Worm (Caenorhabditis elegans) whole organism, mixed stage, embryonic: Measurements from ENCODE around the gene him-3.
A peak's percentile ranks its signal among the peaks of the same experiment; 100 is the strongest.

Source experiments
- M03D4.4 ChIP-seq: sonication (generic microtip); optimal IDR thresholded peaks from 2 replicates; lab custom pipeline; 2017; ENCODE audit warnings: mild to moderate bottlenecking, missing genetic modification characterization, missing compliant biosample characterization
- blmp-1 ChIP-seq: fragments of 150-350 bp; optimal IDR thresholded peaks from 2 replicates; lab custom pipeline; 2014; ENCODE audit warnings: missing biosample characterization, missing genetic modification characterization
- ceh-39 ChIP-seq: fragments of 150-350 bp; optimal IDR thresholded peaks from 2 replicates; lab custom pipeline; 2014; ENCODE audit warnings: missing biosample characterization, missing genetic modification characterization
- ceh-43 ChIP-seq: fragments of 200-800 bp; sonication (Bioruptor generic); optimal IDR thresholded peaks from 2 replicates; lab custom pipeline; 2018; ENCODE audit warnings: mild to moderate bottlenecking, missing genetic modification characterization, moderate library complexity, missing compliant biosample characterization
- ceh-83 ChIP-seq: fragments of 200-800 bp; sonication (Bioruptor generic); optimal IDR thresholded peaks from 2 replicates; lab custom pipeline; 2018; ENCODE audit warnings: mild to moderate bottlenecking, missing genetic modification characterization, missing compliant biosample characterization
- ces-1 ChIP-seq: fragments of 150-350 bp; optimal IDR thresholded peaks from 2 replicates; lab custom pipeline; 2014; ENCODE audit warnings: missing biosample characterization, missing genetic modification reagents, missing genetic modification characterization
- drap-1 ChIP-seq: fragments of 200-800 bp; sonication (Bioruptor generic); optimal IDR thresholded peaks from 3 replicates; lab custom pipeline; 2018; ENCODE audit warnings: mild to moderate bottlenecking, missing genetic modification characterization, missing compliant biosample characterization
- elt-1 ChIP-seq: sonication (generic microtip); optimal IDR thresholded peaks from 2 replicates; lab custom pipeline; 2017; ENCODE audit warnings: missing genetic modification characterization, mild to moderate bottlenecking, missing compliant biosample characterization, antibody characterized with exemption, moderate library complexity, borderline replicate concordance; ENCODE audit not compliant: insufficient read depth
- elt-3 ChIP-seq: fragments of 150-350 bp; optimal IDR thresholded peaks from 2 replicates; lab custom pipeline; 2014; ENCODE audit warnings: missing biosample characterization, missing genetic modification characterization
- flh-1 ChIP-seq: fragments of 200-800 bp; sonication (Bioruptor generic); optimal IDR thresholded peaks from 2 replicates; lab custom pipeline; 2018; ENCODE audit warnings: mild to moderate bottlenecking, missing genetic modification characterization, moderate library complexity, missing compliant biosample characterization
- ham-2 ChIP-seq: fragments of 200-800 bp; sonication (Bioruptor generic); optimal IDR thresholded peaks from 2 replicates; lab custom pipeline; 2018; ENCODE audit warnings: mild to moderate bottlenecking, missing genetic modification characterization, missing compliant biosample characterization
- lin-13 ChIP-seq: fragments of 150-350 bp; optimal IDR thresholded peaks from 2 replicates; lab custom pipeline; 2014; ENCODE audit warnings: missing biosample characterization, missing genetic modification characterization
- lin-32 ChIP-seq: fragments of 200-800 bp; sonication (Bioruptor generic); optimal IDR thresholded peaks from 2 replicates; lab custom pipeline; 2018; ENCODE audit warnings: mild to moderate bottlenecking, missing genetic modification characterization, missing compliant biosample characterization
- lsy-2 ChIP-seq: fragments of 150-350 bp; optimal IDR thresholded peaks from 2 replicates; lab custom pipeline; 2014; ENCODE audit warnings: missing biosample characterization, missing genetic modification characterization
- mab-5 ChIP-seq: fragments of 150-350 bp; optimal IDR thresholded peaks from 2 replicates; lab custom pipeline; 2014; ENCODE audit warnings: missing biosample characterization, missing genetic modification characterization
- mep-1 ChIP-seq: fragments of 150-350 bp; optimal IDR thresholded peaks from 2 replicates; lab custom pipeline; 2017; ENCODE audit warnings: missing biosample characterization, missing genetic modification reagents, missing genetic modification characterization, inconsistent platforms
- mls-2 ChIP-seq: sonication (generic microtip); optimal IDR thresholded peaks from 2 replicates; lab custom pipeline; 2016; ENCODE audit warnings: mild to moderate bottlenecking, missing genetic modification characterization, moderate library complexity, missing compliant biosample characterization
- nhr-12 ChIP-seq: fragments of 150-350 bp; optimal IDR thresholded peaks from 2 replicates; lab custom pipeline; 2014; ENCODE audit warnings: missing biosample characterization, missing genetic modification characterization
- nhr-2 ChIP-seq: fragments of 150-350 bp; optimal IDR thresholded peaks from 2 replicates; lab custom pipeline; 2014; ENCODE audit warnings: missing biosample characterization, missing genetic modification characterization
- nhr-237 ChIP-seq: fragments of 150-350 bp; optimal IDR thresholded peaks from 2 replicates; lab custom pipeline; 2014; ENCODE audit warnings: missing biosample characterization, missing genetic modification characterization
- nhr-28 ChIP-seq: fragments of 150-350 bp; optimal IDR thresholded peaks from 2 replicates; lab custom pipeline; 2014; ENCODE audit warnings: missing biosample characterization, missing genetic modification characterization
- nhr-76 ChIP-seq: sonication (generic microtip); optimal IDR thresholded peaks from 2 replicates; lab custom pipeline; 2017; ENCODE audit warnings: missing biosample characterization, missing genetic modification characterization
- pha-4 ChIP-seq: fragments of 150-350 bp; optimal IDR thresholded peaks from 2 replicates; lab custom pipeline; 2018; ENCODE audit warnings: missing biosample characterization, missing genetic modification reagents, missing genetic modification characterization
- sem-2 ChIP-seq: fragments of 200-800 bp; sonication (Bioruptor generic); optimal IDR thresholded peaks from 2 replicates; lab custom pipeline; 2018; ENCODE audit warnings: mild to moderate bottlenecking, missing genetic modification characterization, missing compliant biosample characterization
- snpc-4 ChIP-seq: fragments of 150-350 bp; optimal IDR thresholded peaks from 2 replicates; lab custom pipeline; 2014; ENCODE audit warnings: missing biosample characterization, missing genetic modification characterization
- sptf-1 ChIP-seq: sonication (generic microtip); optimal IDR thresholded peaks from 2 replicates; lab custom pipeline; 2017; ENCODE audit warnings: mild to moderate bottlenecking, missing genetic modification characterization, moderate library complexity, missing compliant biosample characterization
- tbx-8 ChIP-seq: fragments of 200-800 bp; sonication (Bioruptor generic); optimal IDR thresholded peaks from 2 replicates; lab custom pipeline; 2018; ENCODE audit warnings: mild to moderate bottlenecking, missing genetic modification characterization, moderate library complexity, missing compliant biosample characterization
- unc-120 ChIP-seq: sonication (generic microtip); optimal IDR thresholded peaks from 2 replicates; lab custom pipeline; 2017; ENCODE audit warnings: missing genetic modification characterization, missing compliant biosample characterization; ENCODE audit not compliant: poor library complexity, severe bottlenecking
- unc-39 ChIP-seq: fragments of 150-350 bp; optimal IDR thresholded peaks from 2 replicates; lab custom pipeline; 2014; ENCODE audit warnings: missing biosample characterization, missing genetic modification characterization
- unc-62 ChIP-seq: fragments of 150-350 bp; optimal IDR thresholded peaks from 2 replicates; lab custom pipeline; 2014; ENCODE audit warnings: missing biosample characterization, missing genetic modification reagents, missing genetic modification characterization
- zip-8 ChIP-seq: fragments of 150-350 bp; optimal IDR thresholded peaks from 2 replicates; lab custom pipeline; 2014; ENCODE audit warnings: missing biosample characterization, missing genetic modification characterization
- ztf-11 ChIP-seq: fragments of 150-350 bp; optimal IDR thresholded peaks from 2 replicates; lab custom pipeline; 2014; ENCODE audit warnings: missing biosample characterization, missing genetic modification characterization

him-3 gene

ce11 chrIV:6986835-6987234 is 9.5 kb downstream of the him-3 start, which contains the start of gene prkl-1:
prkl-1 (minus strand) TSS chrIV:6986935.
- no peak for TF ChIP-seq zip-8
- TF ChIP-seq nhr-237 (tag; lab: Kevin White, UChicago): no peak
- TF ChIP-seq, all 35 proteins: peak for 0

DNA sequence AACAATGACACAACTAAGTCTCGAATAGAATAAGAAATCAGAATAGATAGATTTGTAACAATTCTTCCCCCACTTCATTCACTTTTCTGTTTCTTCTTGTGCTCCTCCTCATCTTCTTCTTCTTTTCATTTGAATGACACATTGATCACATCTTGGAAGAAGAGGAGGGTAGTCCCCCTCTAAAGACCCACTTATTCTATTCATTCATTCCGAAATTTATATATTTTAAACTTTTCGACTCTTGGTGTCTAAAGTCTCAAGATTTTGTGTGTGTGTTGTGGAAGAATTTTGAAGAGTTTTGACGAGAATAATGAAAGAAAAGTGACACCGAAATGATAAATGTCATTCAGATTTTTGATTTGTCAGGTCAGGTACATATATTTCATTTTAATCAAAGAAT is 13.8 kb downstream of the him-3 start:
- peak; percentile 64 for TF ChIP-seq unc-62 (GFP tag; lab: Kevin White, UChicago)
- no peak for TF ChIP-seq snpc-4
- no peak for TF ChIP-seq pha-4 (tag; lab: Kevin White, UChicago)
- peak; percentile 13 for TF ChIP-seq ces-1
- peak; percentile 30 for TF ChIP-seq unc-120 (tag; lab: Kevin White, UChicago)

DNA sequence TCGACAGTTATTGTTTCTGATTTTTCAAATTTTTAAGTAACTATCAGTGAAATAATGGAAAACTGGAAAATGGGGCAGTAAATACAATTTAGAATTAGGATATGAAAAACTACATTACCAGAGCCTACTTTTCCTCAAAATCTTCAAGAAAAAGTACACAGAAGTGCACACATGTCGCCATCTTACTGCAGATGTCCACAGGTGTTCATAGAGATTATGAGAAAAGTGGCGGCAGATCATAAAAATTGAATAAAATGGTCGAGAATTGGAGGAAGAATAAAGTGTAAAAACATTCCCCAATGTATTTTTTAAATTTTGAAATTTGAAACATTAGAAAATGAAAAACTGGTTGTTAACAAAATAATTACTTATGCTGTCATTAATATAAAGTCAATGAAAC is 20.6 kb downstream of the him-3 start:
- no peak for TF ChIP-seq sptf-1 (tag; lab: Kevin White, UChicago)
- peak; percentile 91 for TF ChIP-seq lin-32 (GFP tag; lab: Kevin White, UChicago)

DNA sequence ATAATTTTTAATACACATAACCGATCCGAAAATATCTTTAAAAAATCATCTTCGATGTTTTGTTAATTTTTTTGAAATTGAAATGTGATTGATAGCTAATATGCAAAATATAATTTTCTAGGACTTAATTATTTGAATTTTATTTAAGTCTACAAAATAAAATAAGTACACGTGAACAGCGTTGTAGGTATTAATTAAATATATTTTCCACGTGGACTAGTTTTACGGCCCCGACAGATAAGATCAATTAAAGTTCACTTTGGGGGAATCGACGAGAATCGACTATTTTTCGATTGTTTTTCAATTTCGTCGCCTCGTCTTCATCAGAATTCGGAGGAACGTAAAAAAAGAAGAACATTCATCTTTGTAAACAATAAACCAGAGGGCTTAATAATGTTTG is 21.9 kb downstream of the him-3 start, which contains the start of gene C25A8.5:
C25A8.5 (plus strand) TSS at position 301 of the 400 bp plus-strand sequence.
- no peak for TF ChIP-seq nhr-2
- TF ChIP-seq ztf-11 (tag; lab: Kevin White, UChicago): no peak
- no peak for TF ChIP-seq unc-39 (tag; lab: Kevin White, UChicago)
- no peak for TF ChIP-seq ceh-43 (GFP tag; lab: Kevin White, UChicago)
- TF ChIP-seq mls-2: no peak
- no peak for TF ChIP-seq sptf-1 (tag; lab: Kevin White, UChicago)

DNA sequence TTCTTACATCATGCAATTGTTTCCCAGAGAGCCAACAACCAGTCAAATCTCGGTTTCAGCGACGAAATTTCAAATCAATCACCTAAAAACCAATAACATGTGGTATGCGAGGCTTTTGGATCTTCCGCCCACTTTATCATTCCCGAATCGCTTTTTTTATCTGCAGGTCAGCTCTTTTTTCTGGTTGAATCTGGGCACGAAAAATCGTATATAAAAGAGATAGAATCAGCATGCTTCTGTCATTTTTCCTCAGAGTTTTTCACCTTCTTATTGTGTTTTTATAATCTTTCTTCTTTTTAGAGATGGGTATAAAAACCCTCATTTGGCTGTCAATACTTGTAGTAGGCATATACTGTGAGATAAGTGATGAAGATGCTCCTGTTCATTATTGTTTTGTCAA is 26.0 kb downstream of the him-3 start, which contains the start of gene cht-3:
cht-3 (plus strand) TSS at position 301 of the 400 bp plus-strand sequence.
- TF ChIP-seq mep-1 (tag; lab: Kevin White, UChicago) (no peak), unc-62 (GFP tag; lab: Kevin White, UChicago) (no peak), elt-3 (no peak), nhr-2 (no peak), elt-1 (tag; lab: Kevin White, UChicago) (no peak), unc-120 (tag; lab: Kevin White, UChicago) (no peak), sem-2 (GFP tag; lab: Kevin White, UChicago) (no peak), lin-32 (GFP tag; lab: Kevin White, UChicago) (no peak), mab-5 (tag; lab: Kevin White, UChicago) (no peak), nhr-76 (tag; lab: Kevin White, UChicago) (no peak), mls-2 (no peak)
- TF ChIP-seq, all 35 proteins: peak for 0

DNA sequence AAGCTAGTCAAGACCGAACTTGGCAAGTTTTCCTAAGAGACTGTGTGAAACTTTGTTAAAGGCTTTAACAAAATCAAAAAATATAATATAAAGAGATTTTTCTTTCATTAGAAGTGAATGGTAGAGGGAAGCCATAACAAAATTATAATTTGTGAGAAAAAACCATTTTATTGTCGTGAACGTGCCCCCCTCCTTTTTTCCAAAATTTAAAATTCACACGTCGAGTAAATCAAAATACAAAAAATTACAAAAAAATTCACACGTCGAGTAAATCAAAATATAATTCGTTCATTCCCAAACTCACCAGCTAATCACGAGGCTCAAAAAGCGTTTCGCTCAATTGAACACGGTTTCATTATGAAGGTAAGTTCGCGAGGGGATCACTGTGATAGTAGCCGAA is 32.2 kb downstream of the him-3 start, which contains the start of gene C25A8.2:
C25A8.2 (plus strand) TSS at position 301 of the 400 bp plus-strand sequence.
- no peak for TF ChIP-seq ceh-83 (GFP tag; lab: Kevin White, UChicago)
- no peak for TF ChIP-seq pha-4 (tag; lab: Kevin White, UChicago)
- no peak for TF ChIP-seq nhr-2
- no peak for TF ChIP-seq unc-62 (GFP tag; lab: Kevin White, UChicago)
- no peak for TF ChIP-seq snpc-4
- no peak for TF ChIP-seq flh-1 (GFP tag; lab: Kevin White, UChicago)
- TF ChIP-seq sem-2 (GFP tag; lab: Kevin White, UChicago): no peak
- no peak for TF ChIP-seq ceh-39 (tag; lab: Kevin White, UChicago)
- TF ChIP-seq tbx-8 (GFP tag; lab: Kevin White, UChicago): no peak
- TF ChIP-seq, all 35 proteins: peak for 0

ce11 chrIV:7010195-7010594 is 32.9 kb downstream of the him-3 start:
- no peak for TF ChIP-seq mls-2
- no peak for TF ChIP-seq nhr-28 (tag; lab: Kevin White, UChicago)
- no peak for TF ChIP-seq snpc-4
- no peak for TF ChIP-seq ceh-39 (tag; lab: Kevin White, UChicago)
- no peak for TF ChIP-seq nhr-12 (tag; lab: Kevin White, UChicago)
- no peak for TF ChIP-seq sptf-1 (tag; lab: Kevin White, UChicago)
- TF ChIP-seq ztf-11 (tag; lab: Kevin White, UChicago): no peak
- TF ChIP-seq ceh-43 (GFP tag; lab: Kevin White, UChicago): no peak
- TF ChIP-seq M03D4.4 (tag; lab: Kevin White, UChicago): no peak
- TF ChIP-seq elt-3: no peak
- no peak for TF ChIP-seq ces-1
- no peak for TF ChIP-seq blmp-1 (tag; lab: Kevin White, UChicago)
- no peak for TF ChIP-seq flh-1 (GFP tag; lab: Kevin White, UChicago)
- TF ChIP-seq ham-2 (GFP tag; lab: Kevin White, UChicago): no peak
- TF ChIP-seq lin-13: no peak
- no peak for TF ChIP-seq nhr-76 (tag; lab: Kevin White, UChicago)
- TF ChIP-seq unc-62 (GFP tag; lab: Kevin White, UChicago): no peak
- TF ChIP-seq drap-1 (GFP tag; lab: Kevin White, UChicago): no peak
- TF ChIP-seq pha-4 (tag; lab: Kevin White, UChicago): no peak
- TF ChIP-seq lsy-2 (tag; lab: Kevin White, UChicago): no peak
